Fruit fly (Drosophila melanogaster) whole organism, wandering third instar larva: ENCODE data around the gene Hsp67Ba.

Experiments used
- Abd-B ChIP-seq: fragments of >200 bp; optimal IDR thresholded peaks from 2 replicates; lab custom pipeline; 2017; ENCODE audit warnings: missing biosample characterization, missing genetic modification characterization
- CG32264 ChIP-seq: fragments of 200-800 bp; sonication (Bioruptor generic); optimal IDR thresholded peaks from 2 replicates; lab custom pipeline; 2016; ENCODE audit warnings: missing biosample characterization, missing genetic modification characterization
- CG9705 ChIP-seq: fragments of 200-800 bp; sonication (Bioruptor generic); optimal IDR thresholded peaks from 2 replicates; lab custom pipeline; 2018; ENCODE audit warnings: missing biosample characterization, mild to moderate bottlenecking, missing genetic modification characterization
- CrebA ChIP-seq: fragments of 200-800 bp; sonication (Bioruptor generic); optimal IDR thresholded peaks from 2 replicates; lab custom pipeline; 2016; ENCODE audit warnings: missing biosample characterization, mild to moderate bottlenecking, missing genetic modification characterization, borderline replicate concordance
- Dfd ChIP-seq: fragments of >200 bp; optimal IDR thresholded peaks from 2 replicates; lab custom pipeline; 2017; ENCODE audit warnings: missing biosample characterization, missing genetic modification characterization
- Dif ChIP-seq: fragments of 200-275, 200-300 bp; sonication (Bioruptor generic); optimal IDR thresholded peaks from 2 replicates; lab custom pipeline; 2018; ENCODE audit warnings: missing biosample characterization, missing genetic modification characterization; ENCODE audit not compliant: partially characterized antibody
- GATAd ChIP-seq: sonication (Bioruptor generic); optimal IDR thresholded peaks from 2 replicates; lab custom pipeline; 2016; ENCODE audit warnings: missing biosample characterization, missing genetic modification characterization
- HLH106 ChIP-seq: fragments of 200-800 bp; optimal IDR thresholded peaks from 3 replicates; lab custom pipeline; 2019; ENCODE audit warnings: missing biosample characterization, mild to moderate bottlenecking, missing genetic modification characterization, moderate library complexity
- Hnf4 ChIP-seq: fragments of 200-800 bp; sonication (Bioruptor generic); optimal IDR thresholded peaks from 2 replicates; lab custom pipeline; 2016; ENCODE audit warnings: missing biosample characterization, mild to moderate bottlenecking, missing genetic modification characterization
- Hr78 ChIP-seq: fragments of >200 bp; optimal IDR thresholded peaks from 2 replicates; lab custom pipeline; 2017; ENCODE audit warnings: missing biosample characterization, missing genetic modification characterization
- Hr83 ChIP-seq: fragments of 200-300 bp; sonication (Bioruptor generic); optimal IDR thresholded peaks from 2 replicates; lab custom pipeline; 2016; ENCODE audit warnings: missing biosample characterization, mild to moderate bottlenecking, missing genetic modification characterization, moderate library complexity; ENCODE audit not compliant: poor library complexity, severe bottlenecking
- Mio ChIP-seq: sonication (Bioruptor generic); optimal IDR thresholded peaks from 2 replicates; lab custom pipeline; 2016; ENCODE audit warnings: missing biosample characterization, missing genetic modification characterization
- Myc ChIP-seq: fragments of >200 bp; optimal IDR thresholded peaks from 2 replicates; lab custom pipeline; 2017
- N ChIP-seq: fragments of >200 bp; optimal IDR thresholded peaks from 2 replicates; lab custom pipeline; 2018; ENCODE audit warnings: missing biosample characterization, missing external identifiers, missing genetic modification characterization
- OdsH ChIP-seq: fragments of 200-800 bp; sonication (Bioruptor generic); optimal IDR thresholded peaks from 2 replicates; lab custom pipeline; 2016; ENCODE audit warnings: missing biosample characterization, mild to moderate bottlenecking, missing genetic modification characterization
- Rel ChIP-seq, 2 experiments: fragments of 200-800 bp; sonication (Bioruptor generic) in 1 of 2; optimal IDR thresholded peaks; 2 replicates in 1 of 2; 3 replicates in 1 of 2; lab custom pipeline; 2016 to 2019; ENCODE audit warnings: mild to moderate bottlenecking in 2 of 2, missing biosample characterization in 2 of 2, missing genetic modification characterization in 2 of 2, moderate library complexity in 1 of 2
- Sp1 ChIP-seq: fragments of 200-800 bp; sonication (Bioruptor generic); optimal IDR thresholded peaks from 3 replicates; lab custom pipeline; 2019; ENCODE audit warnings: missing biosample characterization, mild to moderate bottlenecking, missing genetic modification characterization, moderate library complexity
- Vsx2 ChIP-seq: fragments of 200-300, 225-300 bp; sonication (Bioruptor generic); optimal IDR thresholded peaks from 2 replicates; lab custom pipeline; 2018; ENCODE audit warnings: missing biosample characterization, missing genetic modification characterization; ENCODE audit not compliant: partially characterized antibody
- brk ChIP-seq: fragments of 200-800 bp; sonication (Bioruptor generic); optimal IDR thresholded peaks from 2 replicates; lab custom pipeline; 2016; ENCODE audit warnings: missing biosample characterization, mild to moderate bottlenecking, missing genetic modification characterization
- dl ChIP-seq, 2 experiments: fragments of 175-275, 200-275 bp in 1 of 2; fragments of 200-275 bp in 1 of 2; sonication (Bioruptor generic); optimal IDR thresholded peaks; lab custom pipeline; 2018; ENCODE audit warnings: mild to moderate bottlenecking in 2 of 2, missing biosample characterization in 2 of 2, missing genetic modification characterization in 2 of 2, moderate library complexity in 2 of 2; ENCODE audit not compliant: partially characterized antibody in 2 of 2, insufficient read depth in 1 of 2
- dmrt93B ChIP-seq: fragments of 200-800 bp; sonication (Bioruptor generic); optimal IDR thresholded peaks from 2 replicates; lab custom pipeline; 2018; ENCODE audit warnings: missing biosample characterization, mild to moderate bottlenecking, missing genetic modification characterization
- dsf ChIP-seq: sonication (Bioruptor generic); optimal IDR thresholded peaks from 2 replicates; lab custom pipeline; 2016; ENCODE audit warnings: missing biosample characterization, missing genetic modification characterization, borderline replicate concordance
- ey ChIP-seq: fragments of 200-800 bp; sonication (Bioruptor generic); optimal IDR thresholded peaks from 2 replicates; lab custom pipeline; 2016; ENCODE audit warnings: missing biosample characterization, missing genetic modification characterization
- foxo ChIP-seq, 2 experiments: fragments of 200-800 bp; sonication (Bioruptor generic); optimal IDR thresholded peaks; 2 replicates in 1 of 2; 3 replicates in 1 of 2; lab custom pipeline; 2016 to 2017; ENCODE audit warnings: missing biosample characterization in 2 of 2, missing genetic modification characterization in 2 of 2
- fru ChIP-seq: fragments of 200-800 bp; sonication (Bioruptor generic); optimal IDR thresholded peaks from 3 replicates; lab custom pipeline; 2016; ENCODE audit warnings: missing biosample characterization, mild to moderate bottlenecking, missing genetic modification characterization
- h ChIP-seq: fragments of 200-800 bp; sonication (Bioruptor generic); optimal IDR thresholded peaks from 3 replicates; lab custom pipeline; 2016; ENCODE audit warnings: missing biosample characterization, mild to moderate bottlenecking, missing genetic modification characterization
- jim ChIP-seq: fragments of 175-275, 200-325 bp; sonication (Bioruptor generic); optimal IDR thresholded peaks from 2 replicates; lab custom pipeline; 2016; ENCODE audit warnings: missing biosample characterization, mild to moderate bottlenecking, missing genetic modification characterization
- lola ChIP-seq: fragments of >200 bp; optimal IDR thresholded peaks from 2 replicates; lab custom pipeline; 2017; ENCODE audit warnings: missing biosample characterization, missing genetic modification characterization
- pan ChIP-seq: fragments of >200 bp; optimal IDR thresholded peaks from 2 replicates; lab custom pipeline; 2017
- psq ChIP-seq: fragments of 200-800 bp; sonication (Bioruptor generic); optimal IDR thresholded peaks from 3 replicates; lab custom pipeline; 2017; ENCODE audit warnings: missing biosample characterization, mild to moderate bottlenecking, missing genetic modification characterization, moderate library complexity
- rgr ChIP-seq: fragments of 200-800 bp; sonication (Bioruptor generic); optimal IDR thresholded peaks from 3 replicates; lab custom pipeline; 2016; ENCODE audit warnings: missing biosample characterization, mild to moderate bottlenecking, missing genetic modification characterization
- sage ChIP-seq: fragments of 200-800 bp; sonication (Bioruptor generic); optimal IDR thresholded peaks from 2 replicates; lab custom pipeline; 2016; ENCODE audit warnings: missing biosample characterization, mild to moderate bottlenecking, missing genetic modification characterization
- sv ChIP-seq: fragments of 200-800 bp; sonication (Bioruptor generic); optimal IDR thresholded peaks from 3 replicates; lab custom pipeline; 2016; ENCODE audit warnings: missing biosample characterization, missing genetic modification characterization
- tai ChIP-seq: sonication (Bioruptor generic); optimal IDR thresholded peaks from 2 replicates; lab custom pipeline; 2016; ENCODE audit warnings: missing biosample characterization, missing genetic modification characterization
- usp ChIP-seq: fragments of >200 bp; optimal IDR thresholded peaks from 2 replicates; lab custom pipeline; 2017; ENCODE audit warnings: missing biosample characterization, missing genetic modification characterization
- woc ChIP-seq: sonication (Bioruptor generic); optimal IDR thresholded peaks from 2 replicates; lab custom pipeline; 2016; ENCODE audit warnings: missing biosample characterization, mild to moderate bottlenecking, missing genetic modification characterization

Gene Hsp67Ba

dm6 chr3L:9349314-9349733 is 30.0 kb downstream of the Hsp67Ba start, which contains the start of gene PGRP-LF (continued):
- TF ChIP-seq dsf (GFP tag; lab: Kevin White, UChicago) (no peak), dl (GFP tag; optimal IDR thresholded peaks at IDR 0.05; lab: Kevin White, UChicago; ENCODE audit: insufficient read depth in 1 of 2, partially characterized antibody in 2 of 2) (no peak), Sp1 (GFP tag; lab: Kevin White, UChicago) (peak; percentile 36), rgr (GFP tag; lab: Kevin White, UChicago) (no peak), Hr83 (GFP tag; lab: Kevin White, UChicago) (peak; percentile 36), sage (GFP tag; lab: Kevin White, UChicago) (peak; percentile 13), foxo (GFP tag; optimal IDR thresholded peaks at IDR 0.05; lab: Kevin White, UChicago) (peak in 1 of 2 experiments; percentile 7), CrebA (GFP tag; lab: Kevin White, UChicago) (peak; percentile 78)

- TF ChIP-seq dsf (GFP tag; lab: Kevin White, UChicago) (no peak), Dfd (GFP tag; lab: Kevin White, UChicago) (no peak), Dif (GFP tag; lab: Kevin White, UChicago) (no peak), Sp1 (GFP tag; lab: Kevin White, UChicago) (no peak), N (GFP tag; lab: Kevin White, UChicago) (no peak), pan (lab: Kevin White, UChicago) (no peak), fru (GFP tag; lab: Kevin White, UChicago) (no peak), Abd-B (GFP tag; lab: Kevin White, UChicago) (no peak), ey (no peak), OdsH (no peak), sage (GFP tag; lab: Kevin White, UChicago) (no peak)
Observed at dm6 chr3L:9345157-9345556, 34.2 kb downstream of the Hsp67Ba start.

dm6 chr3L:9343963-9344362 is 35.4 kb downstream of the Hsp67Ba start:
- TF ChIP-seq Rel (GFP tag; optimal IDR thresholded peaks at IDR 0.05; lab: Kevin White, UChicago), result no peak
- TF ChIP-seq Rel (tag; optimal IDR thresholded peaks at IDR 0.05; lab: Kevin White, UChicago), result peak; percentile 96
- no peak for TF ChIP-seq dl (GFP tag; optimal IDR thresholded peaks at IDR 0.05; lab: Kevin White, UChicago; ENCODE audit: insufficient read depth in 1 of 2, partially characterized antibody in 2 of 2)
- TF ChIP-seq tai (GFP tag; lab: Kevin White, UChicago), result no peak
- no peak for TF ChIP-seq Hnf4
- TF ChIP-seq, all 38 proteins: peak for 1

- TF ChIP-seq N (GFP tag; lab: Kevin White, UChicago) (peak; percentile 15), GATAd (GFP tag; lab: Kevin White, UChicago) (no peak), Rel (GFP tag; optimal IDR thresholded peaks at IDR 0.05; lab: Kevin White, UChicago) (no peak), Rel (tag; optimal IDR thresholded peaks at IDR 0.05; lab: Kevin White, UChicago) (peak; percentile 51), Mio (GFP tag; lab: Kevin White, UChicago) (no peak), ey (no peak)
Observed at dm6 chr3L:9340839-9341238, 38.5 kb downstream of the Hsp67Ba start.

dm6 chr3L:9340232-9340631 is 39.1 kb downstream of the Hsp67Ba start:
- TF ChIP-seq Sp1 (GFP tag; lab: Kevin White, UChicago), result no peak
- no peak for TF ChIP-seq HLH106
- TF ChIP-seq sage (GFP tag; lab: Kevin White, UChicago), result no peak
- no peak for TF ChIP-seq jim (GFP tag; lab: Kevin White, UChicago)
- TF ChIP-seq GATAd (GFP tag; lab: Kevin White, UChicago), result no peak
- no peak for TF ChIP-seq foxo (GFP tag; optimal IDR thresholded peaks at IDR 0.05; lab: Kevin White, UChicago)
- TF ChIP-seq lola (GFP tag; lab: Kevin White, UChicago), result no peak
- TF ChIP-seq Dfd (GFP tag; lab: Kevin White, UChicago), result no peak
- peak; percentile 40 for TF ChIP-seq Vsx2 (GFP tag; lab: Kevin White, UChicago)
- no peak for TF ChIP-seq N (GFP tag; lab: Kevin White, UChicago)
- TF ChIP-seq Hr78 (GFP tag; lab: Kevin White, UChicago), result no peak
- no peak for TF ChIP-seq Hnf4
- no peak for TF ChIP-seq rgr (GFP tag; lab: Kevin White, UChicago)
- TF ChIP-seq tai (GFP tag; lab: Kevin White, UChicago), result no peak
- no peak for TF ChIP-seq fru (GFP tag; lab: Kevin White, UChicago)
- TF ChIP-seq dsf (GFP tag; lab: Kevin White, UChicago), result no peak
- peak in 1 of 2 experiments; percentile 8 for TF ChIP-seq dl (GFP tag; optimal IDR thresholded peaks at IDR 0.05; lab: Kevin White, UChicago; ENCODE audit: insufficient read depth in 1 of 2, partially characterized antibody in 2 of 2)
- no peak for TF ChIP-seq sv (GFP tag; lab: Kevin White, UChicago)
- TF ChIP-seq Myc (lab: Kevin White, UChicago), result no peak
- TF ChIP-seq brk, result no peak
- no peak for TF ChIP-seq Hr83 (GFP tag; lab: Kevin White, UChicago)
- TF ChIP-seq woc (GFP tag; lab: Kevin White, UChicago), result no peak
- TF ChIP-seq CG32264, result no peak
- TF ChIP-seq dmrt93B, result no peak
- TF ChIP-seq psq (GFP tag; lab: Kevin White, UChicago), result no peak
- no peak for TF ChIP-seq pan (lab: Kevin White, UChicago)
- TF ChIP-seq usp, result no peak
- no peak for TF ChIP-seq OdsH
- no peak for TF ChIP-seq ey
- no peak for TF ChIP-seq Mio (GFP tag; lab: Kevin White, UChicago)
- TF ChIP-seq h (GFP tag; lab: Kevin White, UChicago), result peak; percentile 3
- TF ChIP-seq CrebA (GFP tag; lab: Kevin White, UChicago), result no peak
- peak; percentile 27 for TF ChIP-seq Dif (GFP tag; lab: Kevin White, UChicago)
- no peak for TF ChIP-seq CG9705 (GFP tag; lab: Kevin White, UChicago)
- TF ChIP-seq Abd-B (GFP tag; lab: Kevin White, UChicago), result no peak
